Worm (Caenorhabditis elegans) whole organism, late embryonic: ENCODE results near the gene F08D12.4.

Experiments
- C08G9.2 ChIP-seq: sonication (generic microtip); optimal IDR thresholded peaks from 2 replicates; lab custom pipeline; 2016; ENCODE audit warnings: mild to moderate bottlenecking, missing genetic modification characterization, moderate library complexity, missing compliant biosample characterization
- C38D4.7 ChIP-seq: fragments of 200-800 bp; sonication (Bioruptor generic); optimal IDR thresholded peaks from 2 replicates; lab custom pipeline; 2018; ENCODE audit warnings: mild to moderate bottlenecking, missing genetic modification characterization, moderate library complexity, missing compliant biosample characterization
- F13H6.1 ChIP-seq: sonication (generic microtip); optimal IDR thresholded peaks from 2 replicates; lab custom pipeline; 2016; ENCODE audit warnings: missing genetic modification characterization, missing compliant biosample characterization
- K09A11.1 ChIP-seq: sonication (generic microtip); optimal IDR thresholded peaks from 2 replicates; lab custom pipeline; 2017; ENCODE audit warnings: antibody characterized with exemption, mild to moderate bottlenecking, missing genetic modification characterization, missing compliant biosample characterization; ENCODE audit not compliant: insufficient read depth
- T23F11.4 ChIP-seq: fragments of 200-800 bp; sonication (Bioruptor generic); optimal IDR thresholded peaks from 2 replicates; lab custom pipeline; 2018; ENCODE audit warnings: mild to moderate bottlenecking, missing genetic modification characterization, missing compliant biosample characterization
- Y22D7AL.16 ChIP-seq: sonication (generic microtip); optimal IDR thresholded peaks from 2 replicates; lab custom pipeline; 2016; ENCODE audit warnings: missing genetic modification characterization, missing compliant biosample characterization
- ahr-1 ChIP-seq: sonication (generic microtip); optimal IDR thresholded peaks from 2 replicates; lab custom pipeline; 2016; ENCODE audit warnings: missing genetic modification characterization, missing compliant biosample characterization
- ama-1 ChIP-seq: fragments of 150-350 bp; optimal IDR thresholded peaks from 2 replicates; lab custom pipeline; 2014
- ceh-2 ChIP-seq: sonication (generic microtip); optimal IDR thresholded peaks from 2 replicates; lab custom pipeline; 2016; ENCODE audit warnings: missing genotype, missing genetic modification characterization, missing compliant biosample characterization
- ceh-24 ChIP-seq: sonication (generic microtip); optimal IDR thresholded peaks from 2 replicates; lab custom pipeline; 2016; ENCODE audit warnings: mild to moderate bottlenecking, missing genetic modification characterization, missing compliant biosample characterization
- ceh-48 ChIP-seq: sonication (generic microtip); optimal IDR thresholded peaks from 2 replicates; lab custom pipeline; 2016; ENCODE audit warnings: missing genetic modification characterization, inconsistent platforms, missing compliant biosample characterization
- ceh-6 ChIP-seq: fragments of 200-800 bp; sonication (Bioruptor generic); optimal IDR thresholded peaks from 2 replicates; lab custom pipeline; 2018; ENCODE audit warnings: mild to moderate bottlenecking, missing genetic modification characterization, missing compliant biosample characterization
- che-1 ChIP-seq: sonication (generic microtip); optimal IDR thresholded peaks from 2 replicates; lab custom pipeline; 2016; ENCODE audit warnings: mild to moderate bottlenecking, missing genetic modification characterization, missing compliant biosample characterization
- dve-1 ChIP-seq: sonication (generic microtip); optimal IDR thresholded peaks from 2 replicates; lab custom pipeline; 2017; ENCODE audit warnings: antibody characterized with exemption, mild to moderate bottlenecking, missing genetic modification characterization, missing compliant biosample characterization
- elt-2 ChIP-seq: sonication (generic microtip); optimal IDR thresholded peaks from 2 replicates; lab custom pipeline; 2016; ENCODE audit warnings: missing genetic modification reagents, missing genetic modification characterization, missing compliant biosample characterization
- fkh-10 ChIP-seq: fragments of 150-350 bp; optimal IDR thresholded peaks from 2 replicates; lab custom pipeline; 2014; ENCODE audit warnings: missing biosample characterization, missing genetic modification reagents, missing genetic modification characterization
- gmeb-2 ChIP-seq: sonication (generic microtip); optimal IDR thresholded peaks from 2 replicates; lab custom pipeline; 2016; ENCODE audit warnings: missing genetic modification characterization, inconsistent platforms, missing compliant biosample characterization
- hlh-13 ChIP-seq: fragments of 200-800 bp; sonication (Bioruptor generic); optimal IDR thresholded peaks from 2 replicates; lab custom pipeline; 2018; ENCODE audit warnings: mild to moderate bottlenecking, missing genetic modification characterization, missing compliant biosample characterization
- hlh-8 ChIP-seq: sonication (generic microtip); optimal IDR thresholded peaks from 2 replicates; lab custom pipeline; 2016; ENCODE audit warnings: missing genotype, missing genetic modification characterization, missing compliant biosample characterization
- lin-11 ChIP-seq: fragments of 200-800 bp; sonication (Bioruptor generic); optimal IDR thresholded peaks from 2 replicates; lab custom pipeline; 2018; ENCODE audit warnings: mild to moderate bottlenecking, missing genetic modification characterization, missing compliant biosample characterization
- madf-2 ChIP-seq: sonication (generic microtip); optimal IDR thresholded peaks from 2 replicates; lab custom pipeline; 2017; ENCODE audit warnings: missing genetic modification characterization, missing compliant biosample characterization
- mec-3 ChIP-seq: sonication (generic microtip); optimal IDR thresholded peaks from 2 replicates; lab custom pipeline; 2016; ENCODE audit warnings: borderline replicate concordance, missing genetic modification characterization, missing compliant biosample characterization
- nfya-1 ChIP-seq: sonication (generic microtip); optimal IDR thresholded peaks from 2 replicates; lab custom pipeline; 2017; ENCODE audit warnings: missing genetic modification characterization, mild to moderate bottlenecking, missing compliant biosample characterization, antibody characterized with exemption, moderate library complexity
- nhr-11 ChIP-seq: fragments of 150-350 bp; optimal IDR thresholded peaks from 2 replicates; lab custom pipeline; 2014; ENCODE audit warnings: missing biosample characterization, missing genetic modification characterization
- odd-2 ChIP-seq: sonication (generic microtip); optimal IDR thresholded peaks from 2 replicates; lab custom pipeline; 2017; ENCODE audit warnings: antibody characterized with exemption, mild to moderate bottlenecking, missing genetic modification characterization, missing compliant biosample characterization
- pag-3 ChIP-seq: sonication (generic microtip); optimal IDR thresholded peaks from 2 replicates; lab custom pipeline; 2016; ENCODE audit warnings: missing compliant biosample characterization, missing genetic modification characterization, borderline replicate concordance
- pqm-1 ChIP-seq: sonication (generic microtip); optimal IDR thresholded peaks from 2 replicates; lab custom pipeline; 2016; ENCODE audit warnings: missing genetic modification characterization, missing compliant biosample characterization
- pros-1 ChIP-seq: fragments of 150-350 bp; optimal IDR thresholded peaks from 2 replicates; lab custom pipeline; 2014; ENCODE audit warnings: missing biosample characterization, missing genetic modification reagents, missing genetic modification characterization
- ref-2 ChIP-seq: sonication (generic microtip); optimal IDR thresholded peaks from 2 replicates; lab custom pipeline; 2016; ENCODE audit warnings: missing genetic modification characterization, missing compliant biosample characterization
- sox-2 ChIP-seq: fragments of 200-800 bp; sonication (Bioruptor generic); IDR thresholded peaks from 2 replicates; pipeline ENCODE4 v1.3.6; 2022; ENCODE audit warnings: missing genetic modification reagents, missing genetic modification characterization, missing compliant biosample characterization
- sox-4 ChIP-seq: sonication (generic microtip); optimal IDR thresholded peaks from 2 replicates; lab custom pipeline; 2017; ENCODE audit warnings: mild to moderate bottlenecking, missing genetic modification characterization, inconsistent platforms, missing compliant biosample characterization
- syd-9 ChIP-seq: sonication (generic microtip); optimal IDR thresholded peaks from 2 replicates; lab custom pipeline; 2016; ENCODE audit warnings: mild to moderate bottlenecking, missing genetic modification characterization, moderate library complexity, missing compliant biosample characterization
- tbx-2 ChIP-seq: sonication (generic microtip); optimal IDR thresholded peaks from 2 replicates; lab custom pipeline; 2016; ENCODE audit warnings: missing genetic modification characterization, missing compliant biosample characterization
- unc-42 ChIP-seq: sonication (generic microtip); optimal IDR thresholded peaks from 2 replicates; lab custom pipeline; 2016; ENCODE audit warnings: missing genotype, missing genetic modification characterization, missing compliant biosample characterization
- unc-55 ChIP-seq: sonication (generic microtip); optimal IDR thresholded peaks from 2 replicates; lab custom pipeline; 2017; ENCODE audit warnings: missing biosample characterization, missing genetic modification reagents, missing genetic modification characterization
- zip-5 ChIP-seq: sonication (generic microtip); optimal IDR thresholded peaks from 2 replicates; lab custom pipeline; 2016; ENCODE audit warnings: missing genetic modification characterization, missing compliant biosample characterization

The F08D12.4 gene

ce11 chrII:2777846-2778245 is at the start of gene F08D12.4:
Gene F08D12.4, plus strand, starts transcription at chrII:2778146.
- TF ChIP-seq F13H6.1 (tag; lab: Kevin White, UChicago) (no peak), K09A11.1 (tag; lab: Kevin White, UChicago) (no peak), odd-2 (no peak), zip-5 (tag; lab: Kevin White, UChicago) (no peak), Y22D7AL.16 (no peak), T23F11.4 (GFP tag; lab: Kevin White, UChicago) (no peak)

- TF ChIP-seq odd-2 (no peak), sox-4 (no peak), zip-5 (tag; lab: Kevin White, UChicago) (no peak), unc-42 (tag; lab: Kevin White, UChicago) (peak; percentile 34), C08G9.2 (tag; lab: Kevin White, UChicago) (no peak), sox-2 (GFP tag; lab: Robert Waterston, UW) (no peak), pag-3 (tag; lab: Kevin White, UChicago) (no peak), nhr-11 (tag; lab: Kevin White, UChicago) (no peak)
These were observed 47.3 kb upstream of the F08D12.4 start for ce11 chrII:2730647-2731046.

- peak; percentile 82 for TF ChIP-seq dve-1 (tag; lab: Kevin White, UChicago)
- TF ChIP-seq pros-1 (tag; lab: Kevin White, UChicago) = no peak
These were observed 43.7 kb upstream of the F08D12.4 start for ce11 chrII:2734266-2734665.

ce11 chrII:2734735-2735134 is 43.2 kb upstream of the F08D12.4 start:
- TF ChIP-seq elt-2 (tag; lab: Kevin White, UChicago) (no peak), F13H6.1 (tag; lab: Kevin White, UChicago) (no peak), nfya-1 (tag; lab: Kevin White, UChicago) (peak; percentile 49), C08G9.2 (tag; lab: Kevin White, UChicago) (no peak), unc-42 (tag; lab: Kevin White, UChicago) (no peak), pqm-1 (tag; lab: Kevin White, UChicago) (no peak), ama-1 (lab: Kevin White, UChicago) (no peak), sox-4 (no peak)

ce11 chrII:2735192-2735591 is 42.8 kb upstream of the F08D12.4 start, which contains the start of gene wdr-31:
Gene wdr-31, minus strand, starts transcription at chrII:2735292.
- no peak for TF ChIP-seq ref-2
- no peak for TF ChIP-seq madf-2 (tag; lab: Kevin White, UChicago)
- no peak for TF ChIP-seq dve-1 (tag; lab: Kevin White, UChicago)
- no peak for TF ChIP-seq K09A11.1 (tag; lab: Kevin White, UChicago)
- no peak for TF ChIP-seq sox-2 (GFP tag; lab: Robert Waterston, UW)
- TF ChIP-seq C08G9.2 (tag; lab: Kevin White, UChicago) = no peak
- no peak for TF ChIP-seq hlh-13 (GFP tag; lab: Kevin White, UChicago)
- no peak for TF ChIP-seq F13H6.1 (tag; lab: Kevin White, UChicago)
- no peak for TF ChIP-seq hlh-8 (tag; lab: Kevin White, UChicago)
- TF ChIP-seq ceh-24 (tag; lab: Kevin White, UChicago) = no peak
- TF ChIP-seq gmeb-2 (tag; lab: Kevin White, UChicago) = no peak
- no peak for TF ChIP-seq fkh-10 (GFP tag; lab: Kevin White, UChicago)
- no peak for TF ChIP-seq mec-3
- TF ChIP-seq, all 69 proteins: peak for 0

- TF ChIP-seq ceh-6 (GFP tag; lab: Kevin White, UChicago) = no peak
These were observed 42.3 kb upstream of the F08D12.4 start for ce11 chrII:2735644-2736043.

ce11 chrII:2736156-2736728 is 41.7 kb upstream of the F08D12.4 start, which contains the start of gene T05A8.8:
Gene T05A8.8, plus strand, starts transcription at chrII:2736678.
- TF ChIP-seq ceh-48 (tag; lab: Kevin White, UChicago) (no peak), fkh-10 (GFP tag; lab: Kevin White, UChicago) (no peak), che-1 (tag; lab: Kevin White, UChicago) (no peak), sox-2 (GFP tag; lab: Robert Waterston, UW) (no peak), syd-9 (tag; lab: Kevin White, UChicago) (no peak), pros-1 (tag; lab: Kevin White, UChicago) (no peak), ceh-6 (GFP tag; lab: Kevin White, UChicago) (no peak), ceh-2 (tag; lab: Kevin White, UChicago) (no peak), gmeb-2 (tag; lab: Kevin White, UChicago) (no peak), odd-2 (no peak), C38D4.7 (GFP tag; lab: Kevin White, UChicago) (no peak), madf-2 (tag; lab: Kevin White, UChicago) (no peak), lin-11 (tag; lab: Kevin White, UChicago) (no peak), hlh-8 (tag; lab: Kevin White, UChicago) (no peak), ahr-1 (tag; lab: Kevin White, UChicago) (no peak), unc-55 (no peak), tbx-2 (no peak)
